Fruit fly (Drosophila melanogaster) whole organism, embryonic: ENCODE results near the gene MED14.

Source experiments
- Abd-B ChIP-seq: fragments of 200-800 bp; sonication (Bioruptor generic); optimal IDR thresholded peaks from 2 replicates; lab custom pipeline; 2018; ENCODE audit warnings: missing biosample characterization, mild to moderate bottlenecking, missing genetic modification characterization, moderate library complexity
- Atf6 ChIP-seq: fragments of 200-800 bp; sonication (Bioruptor generic); IDR thresholded peaks from 2 replicates; pipeline ENCODE4 v1.3.6; 2022; ENCODE audit warnings: missing biosample characterization, missing genetic modification characterization
- Awh ChIP-seq: fragments of 200-800 bp; sonication (Bioruptor generic); IDR thresholded peaks from 2 replicates; pipeline ENCODE4, ENCODE4 v1.3.6; 2022; ENCODE audit warnings: missing biosample characterization, missing genetic modification characterization
- CG10979 ChIP-seq: fragments of 200-800 bp; sonication (Bioruptor generic); optimal IDR thresholded peaks from 2 replicates; lab custom pipeline; 2018; ENCODE audit warnings: missing biosample characterization, mild to moderate bottlenecking, missing genetic modification characterization, moderate library complexity
- CG12104 ChIP-seq: fragments of 200-800 bp; sonication (Bioruptor generic); optimal IDR thresholded peaks from 3 replicates; lab custom pipeline; 2016; ENCODE audit warnings: missing biosample characterization, missing genetic modification characterization
- CG12744 ChIP-seq: fragments of 200-800 bp; sonication (Bioruptor generic); optimal IDR thresholded peaks from 2 replicates; lab custom pipeline; 2016; ENCODE audit warnings: missing biosample characterization, missing genetic modification characterization
- CG14014 ChIP-seq: fragments of 200-800 bp; sonication (Bioruptor generic); IDR thresholded peaks from 2 replicates; pipeline ENCODE4 v1.3.6; 2022; ENCODE audit warnings: missing biosample characterization, missing genetic modification characterization
- CG14860 ChIP-seq: fragments of 200-800 bp; sonication (Bioruptor generic); IDR thresholded peaks from 3 replicates; pipeline ENCODE4 v1.3.6; 2022; ENCODE audit warnings: missing biosample characterization, missing genetic modification characterization; ENCODE audit not compliant: partially characterized antibody
- CG15601 ChIP-seq: fragments of 200-800 bp; sonication (Bioruptor generic); optimal IDR thresholded peaks from 3 replicates; lab custom pipeline; 2019; ENCODE audit warnings: missing biosample characterization, mild to moderate bottlenecking, missing genetic modification characterization, moderate library complexity
- CG16863 ChIP-seq: fragments of 200-800 bp; sonication (Bioruptor generic); optimal IDR thresholded peaks from 3 replicates; lab custom pipeline; 2016; ENCODE audit warnings: missing biosample characterization, missing genetic modification characterization
- CG18476 ChIP-seq: fragments of 200-800 bp; sonication (Bioruptor generic); optimal IDR thresholded peaks from 2 replicates; lab custom pipeline; 2016; ENCODE audit warnings: missing biosample characterization, mild to moderate bottlenecking, missing genetic modification characterization
- CG2120 ChIP-seq: fragments of 200-800 bp; sonication (Bioruptor generic); optimal IDR thresholded peaks from 3 replicates; lab custom pipeline; 2016; ENCODE audit warnings: missing biosample characterization, missing genetic modification characterization
- CG2199 ChIP-seq: fragments of 200-800 bp; sonication (Bioruptor generic); IDR thresholded peaks from 3 replicates; pipeline ENCODE4 v1.3.6; 2022; ENCODE audit warnings: missing biosample characterization, missing genetic modification characterization
- CG32532 ChIP-seq: fragments of 200-800 bp; sonication (Bioruptor generic); IDR thresholded peaks from 2 replicates; pipeline ENCODE4 v1.3.6; 2022; ENCODE audit warnings: missing biosample characterization, missing genetic modification characterization
- CG32767 ChIP-seq: fragments of 200-800 bp; sonication (Bioruptor generic); IDR thresholded peaks from 2 replicates; pipeline ENCODE4 v1.3.6; 2022; ENCODE audit warnings: missing biosample characterization, missing genetic modification characterization
- CG3847 ChIP-seq: fragments of 200-800 bp; sonication (Bioruptor generic); IDR thresholded peaks from 2 replicates; pipeline ENCODE4 v1.3.6; 2022; ENCODE audit warnings: missing biosample characterization, missing genetic modification characterization
- CG3995 ChIP-seq: fragments of 200-800 bp; sonication (Bioruptor generic); optimal IDR thresholded peaks from 3 replicates; lab custom pipeline; 2016; ENCODE audit warnings: missing biosample characterization, missing genetic modification characterization
- CG6813 ChIP-seq: fragments of 200-800 bp; sonication (Bioruptor generic); optimal IDR thresholded peaks from 2 replicates; lab custom pipeline; 2017; ENCODE audit warnings: missing biosample characterization, missing genetic modification characterization, mild to moderate bottlenecking, moderate library complexity, missing genetic modification reagents
- CG8089 ChIP-seq: fragments of 200-800 bp; sonication (Bioruptor generic); optimal IDR thresholded peaks from 3 replicates; lab custom pipeline; 2016; ENCODE audit warnings: missing biosample characterization, missing genetic modification characterization
- CG8388 ChIP-seq: fragments of 200-800 bp; sonication (Bioruptor generic); optimal IDR thresholded peaks from 2 replicates; lab custom pipeline; 2019; ENCODE audit warnings: missing biosample characterization, mild to moderate bottlenecking, missing genetic modification characterization, moderate library complexity
- GATAe ChIP-seq: fragments of 200-800 bp; sonication (Bioruptor generic); conservative IDR thresholded peaks from 2 replicates; pipeline ENCODE4 v1.3.6; 2022; ENCODE audit warnings: missing biosample characterization, missing genetic modification characterization
- HLH4C ChIP-seq: fragments of 200-800 bp; sonication (Bioruptor generic); IDR thresholded peaks from 3 replicates; pipeline ENCODE4 v1.3.6; 2022; ENCODE audit warnings: missing biosample characterization, missing genetic modification characterization; ENCODE audit not compliant: partially characterized antibody
- HLH54F ChIP-seq: fragments of 200-800 bp; sonication (Bioruptor generic); optimal IDR thresholded peaks from 3 replicates; lab custom pipeline; 2016; ENCODE audit warnings: missing biosample characterization, missing genetic modification characterization
- Hmr ChIP-seq: fragments of 200-800 bp; sonication (Bioruptor generic); optimal IDR thresholded peaks from 3 replicates; lab custom pipeline; 2017; ENCODE audit warnings: mild to moderate bottlenecking, missing biosample characterization, missing genetic modification reagents, missing genetic modification characterization
- Hr51 ChIP-seq, 2 experiments: fragments of 200-800 bp; sonication (Bioruptor generic); optimal IDR thresholded peaks; 2 replicates in 1 of 2; 3 replicates in 1 of 2; lab custom pipeline; 2016 to 2018; ENCODE audit warnings: missing biosample characterization in 2 of 2, missing genetic modification characterization in 2 of 2, mild to moderate bottlenecking in 1 of 2, moderate library complexity in 1 of 2
- Lim3 ChIP-seq: fragments of 200-800 bp; sonication (Bioruptor generic); IDR thresholded peaks from 2 replicates; pipeline ENCODE4 v1.3.6; 2022; ENCODE audit warnings: missing biosample characterization, missing genetic modification characterization
- Oli ChIP-seq: fragments of 200-800 bp; sonication (Bioruptor generic); optimal IDR thresholded peaks from 2 replicates; lab custom pipeline; 2018; ENCODE audit warnings: missing biosample characterization, mild to moderate bottlenecking, missing genetic modification characterization, moderate library complexity
- Ptx1 ChIP-seq: fragments of 200-800 bp; sonication (Bioruptor generic); IDR thresholded peaks from 2 replicates; pipeline ENCODE4 v1.3.6; 2022; ENCODE audit warnings: missing biosample characterization, missing genetic modification characterization
- Scr ChIP-seq: fragments of 200-800 bp; sonication (Bioruptor generic); IDR thresholded peaks from 2 replicates; pipeline ENCODE4 v1.3.6; 2022; ENCODE audit warnings: missing biosample characterization, missing genetic modification characterization; ENCODE audit not compliant: partially characterized antibody
- Six4 ChIP-seq: fragments of 200-800 bp; sonication (Bioruptor generic); optimal IDR thresholded peaks from 2 replicates; lab custom pipeline; 2016; ENCODE audit warnings: missing biosample characterization, missing genetic modification characterization
- abd-A ChIP-seq: fragments of 200-800 bp; sonication (Bioruptor generic); optimal IDR thresholded peaks from 3 replicates; lab custom pipeline; 2019; ENCODE audit warnings: missing biosample characterization, mild to moderate bottlenecking, missing genetic modification characterization, moderate library complexity
- ap ChIP-seq: fragments of 200-800 bp; sonication (Bioruptor generic); IDR thresholded peaks from 2 replicates; pipeline ENCODE4 v1.3.6; 2022; ENCODE audit warnings: missing biosample characterization, missing genetic modification characterization
- chm ChIP-seq: fragments of 200-800 bp; sonication (Bioruptor generic); IDR thresholded peaks from 2 replicates; pipeline ENCODE4 v1.3.6; 2022; ENCODE audit warnings: missing biosample characterization, missing genetic modification characterization
- corto ChIP-seq: fragments of 200-800 bp; sonication (Bioruptor generic); optimal IDR thresholded peaks from 2 replicates; lab custom pipeline; 2016; ENCODE audit warnings: missing biosample characterization, mild to moderate bottlenecking, missing genetic modification characterization, moderate library complexity
- crc ChIP-seq: fragments of 200-800 bp; sonication (Bioruptor generic); optimal IDR thresholded peaks from 2 replicates; lab custom pipeline; 2016; ENCODE audit warnings: missing biosample characterization, missing genetic modification characterization
- dysf ChIP-seq: fragments of 200-800 bp; sonication (Bioruptor generic); IDR thresholded peaks from 3 replicates; pipeline ENCODE4 v1.3.6; 2022; ENCODE audit warnings: missing biosample characterization, missing genetic modification characterization
- ems ChIP-seq: fragments of 200-800 bp; sonication (Bioruptor generic); optimal IDR thresholded peaks from 3 replicates; lab custom pipeline; 2016; ENCODE audit warnings: missing biosample characterization, missing genetic modification characterization
- eyg ChIP-seq: fragments of 200-800 bp; sonication (Bioruptor generic); optimal IDR thresholded peaks from 3 replicates; lab custom pipeline; 2016; ENCODE audit warnings: missing biosample characterization, missing genetic modification characterization
- ftz-f1 ChIP-seq: fragments of 200-800 bp; sonication (Bioruptor generic); optimal IDR thresholded peaks from 2 replicates; lab custom pipeline; 2016; ENCODE audit warnings: missing biosample characterization, missing genetic modification characterization
- gem ChIP-seq: fragments of 200-800 bp; sonication (Bioruptor generic); optimal IDR thresholded peaks from 2 replicates; lab custom pipeline; 2019; ENCODE audit warnings: missing biosample characterization, mild to moderate bottlenecking, missing genetic modification characterization, moderate library complexity
- grn ChIP-seq: fragments of 200-800 bp; sonication (Bioruptor generic); optimal IDR thresholded peaks from 3 replicates; lab custom pipeline; 2017; ENCODE audit warnings: missing biosample characterization, missing genetic modification characterization
- hth ChIP-seq: fragments of >200 bp; optimal IDR thresholded peaks from 2 replicates; lab custom pipeline; 2017; ENCODE audit warnings: inconsistent platforms
- nmo ChIP-seq: fragments of 200-800 bp; sonication (Bioruptor generic); optimal IDR thresholded peaks from 2 replicates; lab custom pipeline; 2018; ENCODE audit warnings: missing biosample characterization, mild to moderate bottlenecking, missing genetic modification characterization, moderate library complexity
- p53 ChIP-seq: fragments of 200-800 bp; sonication (Bioruptor generic); optimal IDR thresholded peaks from 2 replicates; lab custom pipeline; 2016; ENCODE audit warnings: missing biosample characterization, missing genetic modification characterization
- pnt ChIP-seq: fragments of 200-800 bp; sonication (Bioruptor generic); optimal IDR thresholded peaks from 3 replicates; lab custom pipeline; 2016; ENCODE audit warnings: missing biosample characterization, missing genetic modification characterization
- psq ChIP-seq: fragments of 200-800 bp; sonication (Bioruptor generic); optimal IDR thresholded peaks from 2 replicates; lab custom pipeline; 2017; ENCODE audit warnings: missing biosample characterization, missing genetic modification characterization
- pzg ChIP-seq: fragments of 200-800 bp; sonication (Bioruptor generic); optimal IDR thresholded peaks from 3 replicates; lab custom pipeline; 2018; ENCODE audit warnings: missing biosample characterization, mild to moderate bottlenecking, missing genetic modification characterization, moderate library complexity
- ro ChIP-seq: fragments of 200-800 bp; sonication (Bioruptor generic); IDR thresholded peaks from 2 replicates; pipeline ENCODE4 v1.3.6; 2022; ENCODE audit warnings: missing biosample characterization, missing genetic modification characterization
- toy ChIP-seq: fragments of 200-800 bp; sonication (Bioruptor generic); IDR thresholded peaks from 2 replicates; pipeline ENCODE4 v1.3.6; 2022; ENCODE audit warnings: missing biosample characterization, missing genetic modification characterization
- trh ChIP-seq: fragments of 200-800 bp; sonication (Bioruptor generic); optimal IDR thresholded peaks from 2 replicates; lab custom pipeline; 2016; ENCODE audit warnings: missing biosample characterization, missing genetic modification characterization
- z ChIP-seq: fragments of 200-800 bp; sonication (Bioruptor generic); IDR thresholded peaks from 3 replicates; pipeline ENCODE4 v1.3.6; 2022; ENCODE audit warnings: missing biosample characterization, missing genetic modification characterization
- zf30C ChIP-seq: fragments of 200-800 bp; sonication (Bioruptor generic); optimal IDR thresholded peaks from 3 replicates; lab custom pipeline; 2018; ENCODE audit warnings: missing biosample characterization, mild to moderate bottlenecking, missing genetic modification characterization

MED14 gene

dm6 chr3L:622357-622834, 29.4 kb downstream of the MED14 start (continued):
- no peak for TF ChIP-seq CG32767 (GFP tag; lab: Robert Waterston, UW)
- TF ChIP-seq ems (GFP tag; lab: Kevin White, UChicago) = no peak
- TF ChIP-seq toy (GFP tag; lab: Robert Waterston, UW) = no peak
- no peak for TF ChIP-seq CG12744 (GFP tag; lab: Kevin White, UChicago)
- no peak for TF ChIP-seq HLH54F (GFP tag; lab: Kevin White, UChicago)
- no peak for TF ChIP-seq CG16863 (GFP tag; lab: Kevin White, UChicago)
- TF ChIP-seq hth = no peak
- TF ChIP-seq CG10979 = peak; percentile 87
- no peak for TF ChIP-seq CG18476 (GFP tag; lab: Kevin White, UChicago)
- TF ChIP-seq nmo (GFP tag; lab: Kevin White, UChicago) = peak; percentile 75
- peak; percentile 52; the same call in 1 of the 2 replicates for TF ChIP-seq chm (GFP tag; lab: Robert Waterston, UW)
- TF ChIP-seq crc (GFP tag; lab: Kevin White, UChicago) = no peak
- TF ChIP-seq eyg (GFP tag; lab: Kevin White, UChicago) = no peak
- no peak for TF ChIP-seq pzg
- TF ChIP-seq CG6813 (GFP tag; lab: Kevin White, UChicago) = peak; percentile 48
- no peak for TF ChIP-seq trh (GFP tag; lab: Kevin White, UChicago)
- peak; percentile 39 for TF ChIP-seq Six4 (GFP tag; lab: Kevin White, UChicago)
- TF ChIP-seq z (GFP tag; lab: Robert Waterston, UW) = no peak
- no peak for TF ChIP-seq Abd-B (GFP tag; lab: Kevin White, UChicago)
- no peak for TF ChIP-seq ftz-f1
- no peak for TF ChIP-seq GATAe (GFP tag; lab: Robert Waterston, UW)
- TF ChIP-seq Lim3 (GFP tag; lab: Robert Waterston, UW) = no peak
- no peak for TF ChIP-seq psq (GFP tag; lab: Kevin White, UChicago)
- no peak for TF ChIP-seq grn
- TF ChIP-seq CG2120 (GFP tag; lab: Kevin White, UChicago) = no peak
- peak; percentile 82 for TF ChIP-seq gem (tag; lab: Kevin White, UChicago)
- no peak for TF ChIP-seq ro (GFP tag; lab: Robert Waterston, UW)
- TF ChIP-seq abd-A (tag; lab: Kevin White, UChicago) = no peak
- 0 out of 2 replicates have a peak, but pooled peaks have one; percentile 27 for TF ChIP-seq Ptx1 (GFP tag; lab: Robert Waterston, UW)
- no peak for TF ChIP-seq p53 (GFP tag; lab: Kevin White, UChicago)
- no peak for TF ChIP-seq CG12104 (GFP tag; lab: Kevin White, UChicago)
- TF ChIP-seq CG32532 (GFP tag; lab: Robert Waterston, UW) = no peak
- peak; percentile 55; the same call in 1 of the 2 replicates for TF ChIP-seq Awh
- TF ChIP-seq CG8388 (GFP tag; lab: Kevin White, UChicago) = peak; percentile 71
- peak; percentile 73 for TF ChIP-seq CG15601 (tag; lab: Kevin White, UChicago)
- TF ChIP-seq CG14860 (GFP tag; lab: Robert Waterston, UW) = no peak
- no peak for TF ChIP-seq CG3995 (GFP tag; lab: Kevin White, UChicago)
- no peak for TF ChIP-seq Atf6 (GFP tag; lab: Robert Waterston, UW)
- TF ChIP-seq Hmr = no peak
- no peak for TF ChIP-seq dysf (GFP tag; lab: Robert Waterston, UW)
- TF ChIP-seq Oli = peak; percentile 44
- TF ChIP-seq Hr51 (GFP tag; optimal IDR thresholded peaks at IDR 0.05; lab: Kevin White, UChicago) = no peak
- no peak for TF ChIP-seq HLH4C (GFP tag; lab: Robert Waterston, UW)
- TF ChIP-seq corto (GFP tag; lab: Kevin White, UChicago) = peak; percentile 16
- TF ChIP-seq Scr = no peak
- no peak for TF ChIP-seq CG8089
- TF ChIP-seq CG14014 = no peak
- no peak for TF ChIP-seq CG3847 (GFP tag; lab: Robert Waterston, UW)
- no peak for TF ChIP-seq pnt (GFP tag; lab: Kevin White, UChicago)
- 0 out of 3 replicates have a peak, but pooled peaks have one; percentile 51 for TF ChIP-seq CG2199 (GFP tag; lab: Robert Waterston, UW)
- peak; percentile 91 for TF ChIP-seq zf30C (GFP tag; lab: Kevin White, UChicago)
- no peak for TF ChIP-seq ap (GFP tag; lab: Robert Waterston, UW)
